Worm (Caenorhabditis elegans): ENCODE measurements around the gene abch-1.
A peak's percentile ranks its signal among the peaks of the same experiment; 100 is the strongest.

abch-1 gene

DNA sequence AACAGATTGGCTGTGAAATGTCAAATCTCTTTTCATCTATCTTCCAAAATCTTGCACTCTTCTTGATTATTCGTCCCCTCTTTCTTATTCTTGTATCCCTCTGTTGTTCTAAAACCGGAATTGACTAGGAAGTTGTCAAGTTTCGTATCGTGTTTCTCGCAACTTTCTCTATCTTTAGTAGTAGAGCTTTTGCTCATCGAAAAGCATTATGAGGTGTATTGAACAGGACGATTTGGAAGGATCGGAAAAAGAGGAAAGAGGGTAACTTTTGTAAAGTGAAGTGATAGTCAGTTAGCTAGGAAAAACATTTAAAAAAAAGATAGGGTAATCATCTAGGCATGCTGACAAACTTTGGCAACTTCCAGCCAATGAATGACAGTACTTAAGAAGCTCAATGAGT lies 34.9 kb downstream of the abch-1 start:
- TF ChIP-seq tbx-37 (GFP tag; conservative IDR thresholded peaks at IDR 0.05) (no peak), ets-7 (tag; optimal IDR thresholded peaks at IDR 0.05) (no peak)

DNA sequence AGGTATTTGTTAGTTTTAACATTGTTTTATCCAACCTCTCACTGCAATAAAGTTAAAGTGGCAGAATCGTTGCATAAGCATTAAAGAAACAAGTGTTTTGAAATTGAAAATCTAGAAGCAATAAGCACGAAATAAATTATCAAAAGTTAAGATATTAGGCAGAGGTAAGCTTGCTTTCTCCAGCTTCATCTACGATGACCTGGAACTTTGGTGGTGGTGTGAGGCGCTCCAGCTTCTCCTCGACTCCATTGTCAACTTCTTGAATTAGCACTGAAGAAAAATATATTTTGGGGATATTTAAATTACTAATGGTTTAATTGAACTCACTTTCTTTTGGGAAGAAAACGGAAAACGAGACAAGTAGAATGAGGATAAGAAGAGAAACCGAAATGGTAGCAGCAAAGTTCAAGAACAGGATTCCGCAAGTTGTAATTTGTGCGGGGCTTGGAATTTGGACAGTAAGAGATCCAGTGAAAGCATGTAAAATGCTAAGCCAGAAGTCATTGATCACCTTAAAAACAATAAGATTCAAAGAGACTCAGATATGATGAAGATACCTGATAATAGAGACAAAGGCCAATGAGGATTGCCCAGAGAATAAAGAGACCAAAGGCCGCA lies 37.6 kb downstream of the abch-1 start:
- TF ChIP-seq F13C5.2 (tag; optimal IDR thresholded peaks at IDR 0.05) (peak; percentile 5), hmbx-1 (tag; optimal IDR thresholded peaks at IDR 0.05) (no peak), flt-1 (GFP tag; IDR thresholded peaks at IDR 0.05) (no peak), ets-7 (tag; optimal IDR thresholded peaks at IDR 0.05) (no peak), tbx-11 (GFP tag; IDR thresholded peaks at IDR 0.05) (0 out of 2 replicates have a peak, but pooled peaks have one; percentile 5), scrt-1 (GFP tag; IDR thresholded peaks at IDR 0.05) (no peak), sea-1 (GFP tag; conservative IDR thresholded peaks at IDR 0.05) (no peak), hnd-1 (tag; optimal IDR thresholded peaks at IDR 0.05) (no peak)

DNA sequence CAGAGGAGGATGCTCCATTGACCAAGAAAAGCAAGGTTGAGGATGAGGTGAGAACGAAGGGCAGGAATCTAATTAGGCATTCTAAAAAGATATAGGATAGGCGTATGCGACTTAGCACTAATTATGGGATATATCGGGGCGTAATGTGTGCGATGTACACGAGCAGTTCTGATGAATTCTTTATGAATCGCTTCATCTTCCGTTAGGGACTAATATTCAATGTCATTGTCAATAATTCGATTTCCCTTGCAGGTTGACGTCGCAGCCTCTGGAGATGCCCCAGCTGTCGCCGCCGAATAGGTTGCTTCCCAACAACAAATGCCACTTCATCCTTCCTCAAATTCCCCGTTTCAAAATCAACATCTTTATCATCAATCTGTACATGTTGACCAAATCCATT lies 38.3 kb downstream of the abch-1 start:
- TF ChIP-seq B0310.2 (tag; optimal IDR thresholded peaks at IDR 0.05) (no peak), hnd-1 (tag; optimal IDR thresholded peaks at IDR 0.05) (no peak), pes-1 (GFP tag; IDR thresholded peaks at IDR 0.05) (no peak)

DNA sequence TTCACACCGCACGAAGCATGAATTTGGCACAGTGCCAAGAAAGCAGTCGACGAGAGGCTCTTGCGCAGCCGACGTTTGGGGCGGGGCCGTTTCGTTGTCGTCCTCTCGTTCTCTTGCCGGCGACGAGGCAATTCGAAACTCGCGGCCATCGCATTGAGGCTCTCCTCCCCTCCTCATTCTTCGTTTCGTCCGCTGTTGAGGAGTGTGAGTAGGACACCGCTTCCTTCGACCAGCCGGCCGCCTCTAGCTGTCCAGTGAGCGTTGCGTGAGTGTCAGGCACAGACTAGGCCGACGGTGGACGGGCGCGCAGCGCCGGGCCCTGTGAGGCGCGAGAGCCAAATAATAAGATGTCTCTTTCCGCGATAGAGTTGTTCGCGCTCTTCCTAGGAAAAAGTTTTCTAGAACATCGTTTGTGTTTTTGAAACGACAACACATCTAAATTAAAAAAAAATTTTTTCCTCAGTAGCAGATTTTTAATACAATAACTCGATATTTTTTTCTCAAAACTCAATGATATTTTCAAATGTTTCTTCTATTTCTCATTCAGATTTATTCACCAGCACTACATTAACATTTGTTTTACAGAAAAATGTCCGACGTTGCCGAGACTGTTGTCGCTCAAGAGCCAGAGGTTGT lies 39.5 kb downstream of the abch-1 start, which contains the start of the genes T28D9.11 and T28D9.1:
Gene T28D9.11, minus strand, starts transcription at position 177 of the 636 bp plus-strand sequence.
Gene T28D9.1, plus strand, starts transcription at position 586 of the 636 bp plus-strand sequence.
- no peak for TF ChIP-seq ets-7 (tag; optimal IDR thresholded peaks at IDR 0.05)
- peak; percentile 39; the same call in 1 of the 2 replicates for TF ChIP-seq tbx-37 (GFP tag; conservative IDR thresholded peaks at IDR 0.05)
- peak; percentile 60; the same call in 1 of the 2 replicates for TF ChIP-seq pes-1 (GFP tag; IDR thresholded peaks at IDR 0.05)
- TF ChIP-seq flt-1 (GFP tag; IDR thresholded peaks at IDR 0.05), result peak; percentile 33; the same call in 1 of the 2 replicates
- peak; percentile 24 for TF ChIP-seq aly-1 (tag; optimal IDR thresholded peaks at IDR 0.05)
- peak; percentile 72 for TF ChIP-seq B0310.2 (tag; optimal IDR thresholded peaks at IDR 0.05)
- 0 out of 2 replicates have a peak, but pooled peaks have one; percentile 59 for TF ChIP-seq scrt-1 (GFP tag; IDR thresholded peaks at IDR 0.05)
- no peak for TF ChIP-seq ceh-36 (tag; optimal IDR thresholded peaks at IDR 0.05)
- peak; percentile 80 for TF ChIP-seq hmg-4 (GFP tag; optimal IDR thresholded peaks at IDR 0.05)

- TF ChIP-seq ama-1 (optimal IDR thresholded peaks at IDR 0.05), result no peak
Observed at ce11 chrII:6491187-6491586, 40.2 kb downstream of the abch-1 start.

- TF ChIP-seq F13C5.2 (tag; optimal IDR thresholded peaks at IDR 0.05), result no peak
- no peak for TF ChIP-seq B0310.2 (tag; optimal IDR thresholded peaks at IDR 0.05)
- TF ChIP-seq tra-4 (tag; optimal IDR thresholded peaks at IDR 0.05), result no peak
- TF ChIP-seq aly-1 (tag; optimal IDR thresholded peaks at IDR 0.05), result no peak
- TF ChIP-seq tbx-11 (GFP tag; IDR thresholded peaks at IDR 0.05), result no peak
- TF ChIP-seq scrt-1 (GFP tag; IDR thresholded peaks at IDR 0.05), result no peak
- no peak for TF ChIP-seq ets-7 (tag; optimal IDR thresholded peaks at IDR 0.05)
- TF ChIP-seq pes-1 (GFP tag; IDR thresholded peaks at IDR 0.05), result no peak
- TF ChIP-seq hmbx-1 (tag; optimal IDR thresholded peaks at IDR 0.05), result no peak
- no peak for TF ChIP-seq flt-1 (GFP tag; IDR thresholded peaks at IDR 0.05)
- TF ChIP-seq ceh-13 (GFP tag; optimal IDR thresholded peaks at IDR 0.05), result no peak
Observed at ce11 chrII:6489711-6490184, 41.7 kb downstream of the abch-1 start, which contains the start of the genes snr-3 and rsp-5. snr-3 (minus strand) TSS chrII:6489761. rsp-5 (plus strand) TSS chrII:6490165.

DNA sequence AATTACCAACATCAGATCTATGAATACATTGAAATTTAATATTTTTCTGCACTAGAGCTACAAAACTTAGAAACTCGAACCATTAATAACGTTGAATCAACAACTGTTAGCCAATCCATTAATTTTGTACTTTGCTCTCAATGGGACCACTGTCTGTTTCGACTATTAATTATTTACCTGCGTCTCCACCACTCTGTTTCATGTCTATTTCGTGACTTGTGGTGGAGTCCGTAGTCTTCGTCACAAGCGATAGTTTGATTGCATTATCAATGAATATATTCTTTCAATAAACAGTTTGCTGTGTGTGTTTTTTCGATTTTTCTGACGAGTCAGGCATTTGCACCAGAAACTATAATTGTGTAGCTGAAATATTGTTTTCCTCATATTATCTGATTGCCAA lies 45.1 kb downstream of the abch-1 start:
- TF ChIP-seq hmbx-1 (tag; optimal IDR thresholded peaks at IDR 0.05), result no peak
- no peak for TF ChIP-seq tbx-37 (GFP tag; conservative IDR thresholded peaks at IDR 0.05)
- no peak for TF ChIP-seq aly-1 (tag; optimal IDR thresholded peaks at IDR 0.05)
- no peak for TF ChIP-seq sea-1 (GFP tag; conservative IDR thresholded peaks at IDR 0.05)
- TF ChIP-seq scrt-1 (GFP tag; IDR thresholded peaks at IDR 0.05), result no peak
- no peak for TF ChIP-seq ama-1 (optimal IDR thresholded peaks at IDR 0.05)
- TF ChIP-seq flt-1 (GFP tag; IDR thresholded peaks at IDR 0.05), result no peak
- no peak for TF ChIP-seq ceh-36 (tag; optimal IDR thresholded peaks at IDR 0.05)
- no peak for TF ChIP-seq hnd-1 (tag; optimal IDR thresholded peaks at IDR 0.05)

DNA sequence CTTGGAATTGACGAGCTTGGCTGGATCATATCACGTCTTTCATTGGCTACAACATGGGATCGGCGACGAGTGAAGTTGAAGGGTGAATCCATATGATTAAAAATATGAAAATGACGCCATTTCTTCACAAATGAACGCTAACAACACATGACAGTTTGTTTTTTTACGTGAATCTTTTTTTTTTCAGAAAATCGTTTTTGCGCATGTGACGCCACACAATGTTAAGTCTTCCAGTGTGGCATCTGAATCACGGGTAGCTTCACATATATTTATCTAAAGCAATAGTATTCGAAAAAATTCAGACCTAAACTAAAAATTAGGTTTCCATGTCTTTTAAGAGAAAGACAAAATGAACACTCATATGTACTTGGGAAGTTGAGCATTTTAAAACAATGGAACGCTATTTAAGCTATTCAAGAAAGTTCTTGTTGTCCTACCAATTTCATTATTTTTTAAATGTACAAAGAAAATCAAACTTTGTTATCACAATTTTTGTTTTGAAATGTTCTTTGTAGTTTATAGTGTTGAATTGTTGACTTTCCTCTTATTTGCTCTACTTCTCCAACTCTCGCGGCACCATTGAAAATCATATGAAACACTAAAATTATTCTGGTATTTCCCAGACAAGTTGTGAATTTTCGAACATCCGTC lies 46.4 kb downstream of the abch-1 start, which contains the start of the genes lido-16 and plpp-1.2:
Gene lido-16, minus strand, starts transcription at position 101 of the 651 bp plus-strand sequence.
Gene plpp-1.2, plus strand, starts transcription at position 601 of the 651 bp plus-strand sequence.
- TF ChIP-seq hmbx-1 (tag; optimal IDR thresholded peaks at IDR 0.05) (no peak), B0310.2 (tag; optimal IDR thresholded peaks at IDR 0.05) (no peak), tra-4 (tag; optimal IDR thresholded peaks at IDR 0.05) (no peak), ets-7 (tag; optimal IDR thresholded peaks at IDR 0.05) (no peak), ama-1 (optimal IDR thresholded peaks at IDR 0.05) (no peak), hnd-1 (tag; optimal IDR thresholded peaks at IDR 0.05) (no peak), F13C5.2 (tag; optimal IDR thresholded peaks at IDR 0.05) (no peak)

Measured in whole organism, early embryonic.